Worm (Caenorhabditis elegans) whole organism, mixed stage, embryonic: ENCODE data around the gene srsx-39.

ENCODE experiments used
- nhr-12 ChIP-seq: fragments of 150-350 bp; optimal IDR thresholded peaks from 2 replicates; lab custom pipeline; 2014; ENCODE audit warnings: missing biosample characterization, missing genetic modification characterization
- nhr-237 ChIP-seq: fragments of 150-350 bp; optimal IDR thresholded peaks from 2 replicates; lab custom pipeline; 2014; ENCODE audit warnings: missing biosample characterization, missing genetic modification characterization
- unc-62 ChIP-seq: fragments of 150-350 bp; optimal IDR thresholded peaks from 2 replicates; lab custom pipeline; 2014; ENCODE audit warnings: missing biosample characterization, missing genetic modification reagents, missing genetic modification characterization
- zip-8 ChIP-seq: fragments of 150-350 bp; optimal IDR thresholded peaks from 2 replicates; lab custom pipeline; 2014; ENCODE audit warnings: missing biosample characterization, missing genetic modification characterization
- ztf-11 ChIP-seq: fragments of 150-350 bp; optimal IDR thresholded peaks from 2 replicates; lab custom pipeline; 2014; ENCODE audit warnings: missing biosample characterization, missing genetic modification characterization

ce11 chrV:15267405-15267804, 10.8 kb upstream of the srsx-39 start, which contains the start of gene T10H4.13:
- TF ChIP-seq unc-62 (GFP tag; lab: Kevin White, UChicago) (no peak), ztf-11 (tag; lab: Kevin White, UChicago) (no peak), zip-8 (tag; lab: Kevin White, UChicago) (no peak), nhr-237 (tag; lab: Kevin White, UChicago) (no peak), nhr-12 (tag; lab: Kevin White, UChicago) (no peak)
